Worm (Caenorhabditis elegans) whole organism, L4/young adult: ENCODE measurements around the gene C15C8.6.

ENCODE experiments used
- dao-5 ChIP-seq: sonication (generic microtip); optimal IDR thresholded peaks from 2 replicates; lab custom pipeline; 2016; ENCODE audit warnings: missing genotype, missing genetic modification characterization, moderate library complexity, missing compliant biosample characterization
- him-1 ChIP-seq: sonication (generic microtip); optimal IDR thresholded peaks from 2 replicates; lab custom pipeline; 2016; ENCODE audit warnings: missing genotype, missing genetic modification reagents, missing genetic modification characterization, missing compliant biosample characterization

ce11 chrV:12773852-12774251, 22.5 kb upstream of the C15C8.6 start:
- TF ChIP-seq him-1 (tag; lab: Kevin White, UChicago) (no peak), dao-5 (no peak)
